ENCODE assay signal across 7 worm cellular contexts in the genomic region with DNA sequence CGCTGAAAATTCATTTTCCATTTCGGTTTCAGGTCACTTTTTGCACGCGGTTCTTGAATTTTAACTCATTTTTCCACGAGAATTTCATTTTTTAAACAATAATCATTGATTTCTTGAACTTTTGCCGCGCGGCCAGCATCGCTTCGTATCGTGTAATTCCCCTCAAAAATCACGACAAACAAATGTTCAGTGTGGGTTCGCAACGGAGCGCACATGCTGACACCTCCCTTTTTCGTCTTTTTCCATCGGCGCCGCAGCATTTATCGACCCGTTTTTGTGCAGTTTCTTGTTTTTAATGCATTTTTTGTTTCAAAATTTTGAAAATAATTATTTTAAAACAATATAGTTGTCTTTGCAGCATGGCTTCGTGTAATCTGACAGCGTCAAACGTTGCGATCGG.
A peak's percentile ranks its signal among the peaks of the same experiment; 100 is the strongest.
TF ChIP-seq lines count a peak whose summit lies in the region.

A gene (plus strand): TSS at position 352 of the 400 bp plus-strand sequence.

TF ChIP-seq in whole organism, L1 larva, 84 proteins besides CTCF, POLR2A, EP300 and RAD21 (continues in another document):
- TF ChIP-seq skn-1 (tag; optimal IDR thresholded peaks at IDR 0.05; lab: Kevin White, UChicago) (no peak), hlh-17 (GFP tag; optimal IDR thresholded peaks at IDR 0.05; lab: Kevin White, UChicago; ENCODE audit: borderline replicate concordance) (no peak), lin-35 (GFP tag; optimal IDR thresholded peaks at IDR 0.05; lab: Kevin White, UChicago) (peak; percentile 40 to 66), dpl-1 (GFP tag; optimal IDR thresholded peaks at IDR 0.05; lab: Kevin White, UChicago) (peak; percentile 8 to 58 (median 22)), lir-3 (tag; optimal IDR thresholded peaks at IDR 0.05; lab: Kevin White, UChicago; ENCODE audit: poor library complexity) (no peak), xbp-1 (tag; optimal IDR thresholded peaks at IDR 0.05; lab: Kevin White, UChicago) (no peak), ceh-82 (tag; optimal IDR thresholded peaks at IDR 0.05; lab: Kevin White, UChicago) (peak in 1 of 3 experiments; percentile 4), efl-3 (GFP tag; optimal IDR thresholded peaks at IDR 0.05; lab: Kevin White, UChicago) (no peak), jun-1 (tag; optimal IDR thresholded peaks at IDR 0.05; lab: Kevin White, UChicago) (no peak), zip-4 (GFP tag; optimal IDR thresholded peaks at IDR 0.05; lab: Kevin White, UChicago) (no peak), nhr-85 (tag; lab: Kevin White, UChicago) (no peak), lin-39 (tag; optimal IDR thresholded peaks at IDR 0.05; lab: Kevin White, UChicago) (no peak)

TF ChIP-seq in whole organism, L2 larva, 48 proteins besides CTCF, POLR2A, EP300 and RAD21:
- TF ChIP-seq lsy-2 (tag; optimal IDR thresholded peaks at IDR 0.05; lab: Kevin White, UChicago) = peak in 1 of 2 experiments; percentile 34
- peak; percentile 39 for TF ChIP-seq unc-55 (GFP tag; optimal IDR thresholded peaks at IDR 0.05; lab: Kevin White, UChicago)
- TF ChIP-seq sma-3 (GFP tag; optimal IDR thresholded peaks at IDR 0.05; lab: Kevin White, UChicago) = peak; percentile 22
- TF ChIP-seq C34F6.9 (tag; optimal IDR thresholded peaks at IDR 0.05; lab: Kevin White, UChicago) = peak; percentile 47
- TF ChIP-seq nhr-11 (tag; optimal IDR thresholded peaks at IDR 0.05; lab: Kevin White, UChicago) = no peak
- TF ChIP-seq snpc-4 (tag; optimal IDR thresholded peaks at IDR 0.05; lab: Kevin White, UChicago) = no peak
- TF ChIP-seq ztf-11 (tag; optimal IDR thresholded peaks at IDR 0.05; lab: Kevin White, UChicago) = no peak

TF ChIP-seq in whole organism, L3 larva, 47 proteins besides CTCF, POLR2A, EP300 and RAD21:
- TF ChIP-seq lin-15B (tag; optimal IDR thresholded peaks at IDR 0.05; lab: Kevin White, UChicago) = peak; percentile 73
- no peak for TF ChIP-seq ztf-4 (tag; optimal IDR thresholded peaks at IDR 0.05; lab: Kevin White, UChicago)
- peak; percentile 18 for TF ChIP-seq nfya-1 (tag; optimal IDR thresholded peaks at IDR 0.05; lab: Kevin White, UChicago; ENCODE audit: insufficient read depth)
- peak; percentile 27 for TF ChIP-seq lin-39 (tag; optimal IDR thresholded peaks at IDR 0.05; lab: Kevin White, UChicago)

TF ChIP-seq in whole organism, L4 larva, 104 proteins besides CTCF, POLR2A, EP300 and RAD21:
- TF ChIP-seq T20F7.1 (GFP tag; optimal IDR thresholded peaks at IDR 0.05; lab: Kevin White, UChicago) = no peak
- TF ChIP-seq daf-8 (GFP tag; IDR thresholded peaks at IDR 0.05; lab: Robert Waterston, UW) = no peak
- no peak for TF ChIP-seq lin-1 (GFP tag; IDR thresholded peaks at IDR 0.05; lab: Robert Waterston, UW)
- TF ChIP-seq ceh-20 (GFP tag; IDR thresholded peaks at IDR 0.05; lab: Robert Waterston, UW) = no peak
- no peak for TF ChIP-seq hmg-1.1 (GFP tag; IDR thresholded peaks at IDR 0.05; lab: Robert Waterston, UW)
- TF ChIP-seq egl-27 (tag; optimal IDR thresholded peaks at IDR 0.05; lab: Kevin White, UChicago) = no peak
- no peak for TF ChIP-seq unc-62 (GFP tag; optimal IDR thresholded peaks at IDR 0.05 in 1 of 2; lab: Kevin White, UChicago)
- no peak for TF ChIP-seq unc-62 (tag; optimal IDR thresholded peaks at IDR 0.05; lab: Kevin White, UChicago)
- peak in 1 of 2 experiments; percentile 50 for TF ChIP-seq lsy-2 (tag; optimal IDR thresholded peaks at IDR 0.05; lab: Kevin White, UChicago)
- TF ChIP-seq mes-2 (tag; optimal IDR thresholded peaks at IDR 0.05; lab: Kevin White, UChicago; ENCODE audit: poor library complexity, severe bottlenecking) = peak; percentile 60
- TF ChIP-seq dpl-1 (GFP tag; optimal IDR thresholded peaks at IDR 0.05; lab: Kevin White, UChicago) = peak; percentile 26
- TF ChIP-seq lin-38 (GFP tag; IDR thresholded peaks at IDR 0.05; lab: Robert Waterston, UW) = peak; percentile 90

TF ChIP-seq in whole organism, late embryonic, 69 proteins besides CTCF, POLR2A, EP300 and RAD21:
- no peak for TF ChIP-seq npax-4 (tag; optimal IDR thresholded peaks at IDR 0.05; lab: Kevin White, UChicago)
- peak; percentile 7 for TF ChIP-seq ceh-31 (tag; optimal IDR thresholded peaks at IDR 0.05; lab: Kevin White, UChicago)
TF ChIP-seq in whole organism, late embryonic: peak in this region for 1.

TF ChIP-seq in whole organism, mixed stage, embryonic, 35 proteins besides CTCF, POLR2A, EP300 and RAD21:
- TF ChIP-seq nhr-28 (tag; optimal IDR thresholded peaks at IDR 0.05; lab: Kevin White, UChicago) (no peak), hlh-1 (tag; optimal IDR thresholded peaks at IDR 0.05; lab: Kevin White, UChicago) (peak; percentile 49), unc-62 (GFP tag; optimal IDR thresholded peaks at IDR 0.05; lab: Kevin White, UChicago) (no peak), sem-2 (GFP tag; optimal IDR thresholded peaks at IDR 0.05; lab: Kevin White, UChicago) (no peak), ceh-39 (tag; optimal IDR thresholded peaks at IDR 0.05; lab: Kevin White, UChicago) (no peak), ztf-11 (tag; optimal IDR thresholded peaks at IDR 0.05; lab: Kevin White, UChicago) (no peak), ces-1 (GFP tag; optimal IDR thresholded peaks at IDR 0.05; lab: Kevin White, UChicago) (no peak), lsy-2 (tag; optimal IDR thresholded peaks at IDR 0.05; lab: Kevin White, UChicago) (peak; percentile 2), unc-120 (tag; optimal IDR thresholded peaks at IDR 0.05; lab: Kevin White, UChicago; ENCODE audit: poor library complexity, severe bottlenecking) (peak; percentile 60), unc-39 (tag; optimal IDR thresholded peaks at IDR 0.05; lab: Kevin White, UChicago) (no peak), blmp-1 (tag; optimal IDR thresholded peaks at IDR 0.05; lab: Kevin White, UChicago) (no peak), sptf-1 (tag; optimal IDR thresholded peaks at IDR 0.05; lab: Kevin White, UChicago) (no peak), lin-13 (tag; optimal IDR thresholded peaks at IDR 0.05; lab: Kevin White, UChicago) (peak; percentile 48), ham-2 (GFP tag; optimal IDR thresholded peaks at IDR 0.05; lab: Kevin White, UChicago) (no peak), pha-4 (tag; optimal IDR thresholded peaks at IDR 0.05; lab: Kevin White, UChicago) (peak; percentile 30)

TF ChIP-seq in whole organism, young adult, 124 proteins besides CTCF, POLR2A, EP300 and RAD21:
- TF ChIP-seq F23B12.7 (tag; optimal IDR thresholded peaks at IDR 0.05; lab: Kevin White, UChicago; ENCODE audit: insufficient read depth) (peak; percentile 27), mcd-1 (GFP tag; IDR thresholded peaks at IDR 0.05; lab: Robert Waterston, UW) (peak; percentile 87), mel-28 (tag; optimal IDR thresholded peaks at IDR 0.05; lab: Kevin White, UChicago; ENCODE audit: borderline replicate concordance) (no peak), bed-2 (GFP tag; IDR thresholded peaks at IDR 0.05; lab: Robert Waterston, UW) (no peak), unc-130 (GFP tag; optimal IDR thresholded peaks at IDR 0.05; lab: Kevin White, UChicago) (no peak), pha-4 (tag; optimal IDR thresholded peaks at IDR 0.05; lab: Kevin White, UChicago) (no peak), hmg-1.2 (GFP tag; IDR thresholded peaks at IDR 0.05; lab: Robert Waterston, UW) (peak; percentile 35; the same call in 1 of the 2 replicates), hrde-1 (tag; optimal IDR thresholded peaks at IDR 0.05; lab: Kevin White, UChicago; ENCODE audit: borderline replicate concordance) (no peak), efl-1 (GFP tag; optimal IDR thresholded peaks at IDR 0.05; lab: Kevin White, UChicago) (peak; percentile 10)
